Worm (Caenorhabditis elegans): ENCODE results near the gene cah-2.

Gene cah-2

DNA sequence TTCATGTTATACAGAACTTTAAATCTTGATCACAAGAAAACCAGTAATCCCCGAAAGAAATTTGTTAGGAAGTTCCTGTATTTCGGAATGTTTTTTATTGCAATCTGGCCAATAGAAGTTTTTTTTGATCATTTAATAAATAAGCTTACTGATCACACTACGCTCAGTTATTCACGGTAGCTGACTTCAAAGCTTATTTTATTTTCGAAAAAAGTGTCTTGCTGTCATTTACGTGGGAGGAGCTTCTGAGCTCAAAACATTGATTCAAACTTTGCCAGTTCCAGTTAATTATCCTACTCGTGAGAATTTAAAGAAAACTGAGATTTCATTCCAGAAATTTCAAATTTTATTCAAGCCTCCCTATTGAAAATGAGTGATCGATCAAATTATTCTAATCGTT lies 50.6 kb downstream of the cah-2 start, which contains the start of gene srd-54:
Gene srd-54, plus strand, starts transcription at position 301 of the 400 bp plus-strand sequence.
- TF ChIP-seq ceh-82 (tag; optimal IDR thresholded peaks at IDR 0.05): no peak
- TF ChIP-seq ceh-8 (GFP tag; optimal IDR thresholded peaks at IDR 0.05): no peak
- TF ChIP-seq lsy-2 (tag; optimal IDR thresholded peaks at IDR 0.05): no peak
- no peak for TF ChIP-seq elt-2 (tag; optimal IDR thresholded peaks at IDR 0.05)

Measured in whole organism, L1 larva.